Worm (Caenorhabditis elegans) whole organism, young adult: ENCODE data around the gene ttyh-1.

Experiments used
- C17E4.6 ChIP-seq: fragments of 200-800 bp; sonication (Bioruptor generic); IDR thresholded peaks from 2 replicates; pipeline ENCODE4 v1.3.6; 2022; ENCODE audit warnings: missing genetic modification reagents, missing genetic modification characterization, missing compliant biosample characterization
- D2030.7 ChIP-seq: fragments of 200-800 bp; sonication (Bioruptor generic); IDR thresholded peaks from 2 replicates; pipeline ENCODE4 v1.3.6; 2022; ENCODE audit warnings: missing genetic modification reagents, missing genetic modification characterization, missing compliant biosample characterization
- F37B4.10 ChIP-seq: fragments of 200-800 bp; sonication (Bioruptor generic); IDR thresholded peaks from 2 replicates; pipeline ENCODE4 v1.3.6; 2022; ENCODE audit warnings: missing genetic modification characterization, missing compliant biosample characterization
- F49E8.2 ChIP-seq: sonication (generic microtip); optimal IDR thresholded peaks from 3 replicates; lab custom pipeline; 2017; ENCODE audit warnings: missing genetic modification characterization, mild to moderate bottlenecking, missing compliant biosample characterization, antibody characterized with exemption, moderate library complexity; ENCODE audit not compliant: insufficient read depth
- F57A8.1 ChIP-seq: fragments of 200-800 bp; sonication (Bioruptor generic); optimal IDR thresholded peaks from 2 replicates; lab custom pipeline; 2018; ENCODE audit warnings: mild to moderate bottlenecking, missing genetic modification characterization, moderate library complexity, missing compliant biosample characterization
- F57C9.4 ChIP-seq: sonication (generic microtip); optimal IDR thresholded peaks from 2 replicates; lab custom pipeline; 2017; ENCODE audit warnings: mild to moderate bottlenecking, missing genetic modification characterization, missing compliant biosample characterization
- K11D2.4 ChIP-seq: fragments of 200-800 bp; sonication (Bioruptor generic); IDR thresholded peaks from 2 replicates; pipeline ENCODE4 v1.3.6; 2022; ENCODE audit warnings: missing genetic modification reagents, missing genetic modification characterization, missing compliant biosample characterization
- K12H6.12 ChIP-seq: fragments of 200-800 bp; sonication (Bioruptor generic); optimal IDR thresholded peaks from 2 replicates; lab custom pipeline; 2018; ENCODE audit warnings: mild to moderate bottlenecking, missing genetic modification characterization, missing compliant biosample characterization
- cebp-1 ChIP-seq, 2 experiments: fragments of 200-800 bp in 1 of 2; sonication (Bioruptor generic) in 1 of 2; sonication (generic microtip) in 1 of 2; IDR thresholded peaks in 1 of 2; optimal IDR thresholded peaks in 1 of 2; 2 replicates each; pipeline versions ENCODE4 v1.3.6 to Lab custom; 2017 to 2022; ENCODE audit warnings: missing compliant biosample characterization in 2 of 2, missing genetic modification characterization in 2 of 2, mild to moderate bottlenecking in 1 of 2, missing genetic modification reagents in 1 of 2, moderate library complexity in 1 of 2
- cebp-2 ChIP-seq: fragments of 200-800 bp; sonication (Bioruptor generic); IDR thresholded peaks from 2 replicates; pipeline ENCODE4 v1.3.6; 2022; ENCODE audit warnings: missing genetic modification characterization, missing compliant biosample characterization
- chd-7 ChIP-seq: sonication (generic microtip); optimal IDR thresholded peaks from 2 replicates; lab custom pipeline; 2016; ENCODE audit warnings: mild to moderate bottlenecking, missing genetic modification characterization, moderate library complexity, missing compliant biosample characterization
- ekl-4 ChIP-seq: fragments of 200-800 bp; sonication (Bioruptor generic); IDR thresholded peaks from 2 replicates; pipeline ENCODE4 v1.3.6; 2022; ENCODE audit warnings: missing genetic modification reagents, missing genetic modification characterization, missing compliant biosample characterization
- gei-17 ChIP-seq: fragments of 200-800 bp; sonication (Bioruptor generic); optimal IDR thresholded peaks from 2 replicates; lab custom pipeline; 2018; ENCODE audit warnings: mild to moderate bottlenecking, missing genetic modification characterization, missing compliant biosample characterization
- him-1 ChIP-seq: sonication (generic microtip); optimal IDR thresholded peaks from 2 replicates; lab custom pipeline; 2016; ENCODE audit warnings: missing genotype, missing genetic modification reagents, missing genetic modification characterization, missing compliant biosample characterization
- hlh-26 ChIP-seq: fragments of 200-800 bp; sonication (Bioruptor generic); conservative IDR thresholded peaks from 2 replicates; pipeline ENCODE4 v1.3.6; 2022; ENCODE audit warnings: missing genetic modification reagents, missing genetic modification characterization, missing compliant biosample characterization
- hmg-20 ChIP-seq: fragments of 200-800 bp; sonication (Bioruptor generic); IDR thresholded peaks from 2 replicates; pipeline ENCODE4 v1.3.6; 2022; ENCODE audit warnings: missing genetic modification reagents, missing genetic modification characterization, missing compliant biosample characterization
- lin-35 ChIP-seq, 3 experiments: fragments of 150-350 bp in 2 of 3; sonication (generic microtip) in 1 of 3; optimal IDR thresholded peaks; 2 replicates each; lab custom pipeline; 2014 to 2018; ENCODE audit warnings: missing biosample characterization in 3 of 3, missing genetic modification characterization in 3 of 3, missing genetic modification reagents in 3 of 3
- lin-40 ChIP-seq: sonication (generic microtip); optimal IDR thresholded peaks from 2 replicates; lab custom pipeline; 2016; ENCODE audit warnings: missing genetic modification characterization, mild to moderate bottlenecking, missing compliant biosample characterization, missing genotype, missing genetic modification reagents
- lin-54 ChIP-seq: fragments of 200-800 bp; sonication (Bioruptor generic); optimal IDR thresholded peaks from 2 replicates; lab custom pipeline; 2018; ENCODE audit warnings: mild to moderate bottlenecking, missing genetic modification characterization, missing compliant biosample characterization
- lsy-27 ChIP-seq: sonication (generic microtip); optimal IDR thresholded peaks from 2 replicates; lab custom pipeline; 2017; ENCODE audit warnings: missing genetic modification characterization, mild to moderate bottlenecking, missing compliant biosample characterization, antibody characterized with exemption, missing genotype, borderline replicate concordance; ENCODE audit not compliant: insufficient read depth
- mes-4 ChIP-seq: sonication (generic microtip); optimal IDR thresholded peaks from 2 replicates; lab custom pipeline; 2016; ENCODE audit warnings: missing genotype, missing genetic modification characterization, missing compliant biosample characterization
- nfya-2 ChIP-seq: fragments of 200-800 bp; sonication (Bioruptor generic); IDR thresholded peaks from 2 replicates; pipeline ENCODE4 v1.3.6; 2022; ENCODE audit warnings: missing genetic modification reagents, missing genetic modification characterization, missing compliant biosample characterization
- nhr-179 ChIP-seq: sonication (generic microtip); optimal IDR thresholded peaks from 2 replicates; lab custom pipeline; 2016; ENCODE audit warnings: mild to moderate bottlenecking, missing genetic modification characterization, missing compliant biosample characterization
- nhr-27 ChIP-seq: fragments of 200-800 bp; sonication (Bioruptor generic); optimal IDR thresholded peaks from 2 replicates; lab custom pipeline; 2018; ENCODE audit warnings: mild to moderate bottlenecking, missing genetic modification characterization, moderate library complexity, missing compliant biosample characterization
- nhr-80 ChIP-seq: sonication (generic microtip); optimal IDR thresholded peaks from 2 replicates; lab custom pipeline; 2016; ENCODE audit warnings: missing genetic modification characterization, missing compliant biosample characterization
- repo-1 ChIP-seq: sonication (generic microtip); optimal IDR thresholded peaks from 2 replicates; lab custom pipeline; 2017; ENCODE audit warnings: mild to moderate bottlenecking, missing genetic modification characterization, missing compliant biosample characterization
- rpc-1 ChIP-seq, 2 experiments: fragments of 150-350 bp in 1 of 2; sonication (generic microtip) in 1 of 2; optimal IDR thresholded peaks; 2 replicates each; lab custom pipeline; 2014 to 2018; ENCODE audit warnings: missing biosample characterization in 1 of 2, missing genetic modification characterization in 1 of 2, missing genetic modification reagents in 1 of 2, missing genotype in 1 of 2
- sea-2 ChIP-seq: fragments of 200-800 bp; sonication (Bioruptor generic); IDR thresholded peaks from 2 replicates; pipeline ENCODE4 v1.3.6; 2022; ENCODE audit warnings: missing genetic modification characterization, missing compliant biosample characterization
- snpc-3.4 ChIP-seq: sonication (generic microtip); optimal IDR thresholded peaks from 2 replicates; lab custom pipeline; 2017; ENCODE audit warnings: missing genetic modification characterization, mild to moderate bottlenecking, missing compliant biosample characterization, antibody characterized with exemption, moderate library complexity, missing genotype, missing genetic modification reagents
- somi-1 ChIP-seq: fragments of 200-800 bp; sonication (Bioruptor generic); optimal IDR thresholded peaks from 2 replicates; lab custom pipeline; 2018; ENCODE audit warnings: mild to moderate bottlenecking, missing genetic modification characterization, missing compliant biosample characterization
- ztf-26 ChIP-seq: sonication (generic microtip); optimal IDR thresholded peaks from 2 replicates; lab custom pipeline; 2017; ENCODE audit warnings: missing genetic modification characterization, missing compliant biosample characterization
- ztf-6 ChIP-seq: fragments of 200-800 bp; sonication (Bioruptor generic); IDR thresholded peaks from 2 replicates; pipeline ENCODE4 v1.3.6; 2022; ENCODE audit warnings: missing genetic modification reagents, missing genetic modification characterization, missing compliant biosample characterization

Gene ttyh-1

DNA sequence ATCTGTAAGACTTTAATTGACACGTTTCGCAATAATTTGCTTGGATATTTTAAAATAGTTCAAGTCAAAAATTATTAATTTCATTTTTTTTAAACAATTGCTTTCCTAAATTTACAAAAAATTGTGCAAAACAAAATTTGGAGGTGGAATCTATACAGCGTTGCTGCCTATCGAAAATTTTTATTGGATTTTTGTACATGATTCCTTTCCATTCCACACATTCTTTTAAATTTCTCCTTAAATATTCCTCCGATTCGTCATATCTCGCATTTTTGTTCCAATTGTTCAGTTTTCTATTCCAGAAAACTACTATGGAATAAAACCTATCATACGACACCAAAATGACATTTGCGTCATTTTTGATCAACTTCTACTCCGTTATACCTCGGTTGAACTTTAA, at the start of gene ttyh-1:
ttyh-1 (plus strand) TSS at position 301 of the 400 bp plus-strand sequence.
- TF ChIP-seq nhr-179 (no peak), cebp-1 (GFP tag; IDR thresholded peaks at IDR 0.05; lab: Robert Waterston, UW) (no peak), cebp-1 (tag; optimal IDR thresholded peaks at IDR 0.05; lab: Kevin White, UChicago) (no peak), sea-2 (GFP tag; lab: Robert Waterston, UW) (no peak), mes-4 (tag; lab: Kevin White, UChicago) (no peak), ztf-6 (GFP tag; lab: Robert Waterston, UW) (no peak), D2030.7 (GFP tag; lab: Robert Waterston, UW) (no peak), lin-35 (GFP tag; optimal IDR thresholded peaks at IDR 0.05; lab: Kevin White, UChicago) (no peak), lin-54 (GFP tag; lab: Kevin White, UChicago) (no peak), rpc-1 (optimal IDR thresholded peaks at IDR 0.05; lab: Kevin White, UChicago) (no peak), rpc-1 (tag; optimal IDR thresholded peaks at IDR 0.05; lab: Kevin White, UChicago) (no peak), nfya-2 (GFP tag; lab: Robert Waterston, UW) (no peak), cebp-2 (GFP tag; lab: Robert Waterston, UW) (no peak), F57A8.1 (GFP tag; lab: Kevin White, UChicago) (no peak), K11D2.4 (no peak)

DNA sequence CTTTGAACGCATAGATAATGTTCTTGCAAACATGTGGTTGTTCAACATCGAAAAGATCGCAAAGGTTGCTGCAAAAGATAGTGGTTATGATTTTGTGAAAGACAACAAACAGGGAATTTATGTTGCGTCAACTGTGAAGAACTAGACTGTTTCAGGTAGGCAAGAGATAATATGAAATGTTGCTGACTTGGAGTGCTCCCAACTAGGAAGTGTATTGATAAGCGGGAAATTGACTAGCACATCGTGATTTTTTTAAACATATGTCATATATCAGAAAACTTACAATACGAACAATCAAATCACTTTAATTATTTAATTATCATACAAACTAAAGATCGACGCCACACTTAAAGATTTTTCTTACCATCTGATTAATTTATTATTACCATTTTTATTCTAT, 45.3 kb upstream of the ttyh-1 start:
- TF ChIP-seq lsy-27 (tag; lab: Kevin White, UChicago), result no peak
- no peak for TF ChIP-seq F49E8.2 (tag; lab: Kevin White, UChicago)
- no peak for TF ChIP-seq repo-1 (tag; lab: Kevin White, UChicago)
- peak; percentile 41 for TF ChIP-seq nhr-80
- TF ChIP-seq hlh-26 (GFP tag; lab: Robert Waterston, UW), result no peak

DNA sequence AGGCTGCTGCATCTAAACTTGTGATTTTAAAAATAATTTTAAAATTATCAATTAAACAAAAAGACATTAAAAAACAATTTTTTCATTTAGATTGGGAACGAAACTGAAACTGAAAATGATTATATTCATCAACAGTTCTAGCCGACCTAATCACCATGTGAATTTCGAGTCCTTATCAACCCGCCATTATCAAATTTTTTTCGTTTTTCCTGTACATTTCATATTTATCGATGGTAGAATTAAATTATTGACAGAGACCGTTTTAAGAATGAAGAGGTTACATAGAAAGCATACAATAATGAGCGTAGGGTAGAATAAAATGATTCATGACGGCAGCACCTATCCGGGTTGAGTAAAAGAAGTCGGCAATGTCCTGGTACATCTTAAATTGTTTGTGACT, 44.3 kb upstream of the ttyh-1 start, which contains the start of gene asm-2:
asm-2 (minus strand) TSS at position 12 of the 400 bp plus-strand sequence.
- TF ChIP-seq him-1 (tag; lab: Kevin White, UChicago) (no peak), nhr-80 (peak; percentile 83)

ce11 chrX:11326827-11327226, 41.7 kb upstream of the ttyh-1 start, which contains the start of gene ZK455.5:
Gene ZK455.5, minus strand, starts transcription at chrX:11326927.
- TF ChIP-seq F37B4.10 (GFP tag; lab: Robert Waterston, UW) (no peak), K12H6.12 (tag; lab: Kevin White, UChicago) (no peak), F57C9.4 (no peak), ztf-26 (no peak), ekl-4 (GFP tag; lab: Robert Waterston, UW) (no peak)

ce11 chrX:11328710-11329109, 39.8 kb upstream of the ttyh-1 start:
- TF ChIP-seq nhr-179 (no peak), gei-17 (GFP tag; lab: Kevin White, UChicago) (no peak), lsy-27 (tag; lab: Kevin White, UChicago) (no peak), chd-7 (tag; lab: Kevin White, UChicago) (no peak), nhr-27 (tag; lab: Kevin White, UChicago) (no peak), hmg-20 (GFP tag; lab: Robert Waterston, UW) (no peak), C17E4.6 (GFP tag; lab: Robert Waterston, UW) (no peak), lin-40 (tag; lab: Kevin White, UChicago) (no peak), somi-1 (GFP tag; lab: Kevin White, UChicago) (no peak), snpc-3.4 (tag; lab: Kevin White, UChicago) (no peak)
